Fruit fly (Drosophila melanogaster) whole organism, embryonic: ENCODE results near the gene CAH9.

Experiments
- CG1233 ChIP-seq: fragments of 200-800 bp; sonication (Bioruptor generic); optimal IDR thresholded peaks from 4 replicates; lab custom pipeline; 2018; ENCODE audit warnings: missing biosample characterization, mild to moderate bottlenecking, missing genetic modification characterization
- CG17568 ChIP-seq: fragments of 200-800 bp; sonication (Bioruptor generic); optimal IDR thresholded peaks from 2 replicates; lab custom pipeline; 2018; ENCODE audit warnings: missing biosample characterization, mild to moderate bottlenecking, missing genetic modification characterization, moderate library complexity
- CG17612 ChIP-seq: fragments of 200-800 bp; sonication (Bioruptor generic); IDR thresholded peaks from 2 replicates; pipeline ENCODE4 v1.3.6; 2022; ENCODE audit warnings: missing biosample characterization, missing genetic modification characterization
- CG30020 ChIP-seq: fragments of 200-800 bp; optimal IDR thresholded peaks from 2 replicates; lab custom pipeline; 2019; ENCODE audit warnings: missing biosample characterization, mild to moderate bottlenecking, missing genetic modification characterization, moderate library complexity
- CG32772 ChIP-seq: fragments of 200-800 bp; sonication (Bioruptor generic); IDR thresholded peaks from 2 replicates; pipeline ENCODE4 v1.3.6; 2022; ENCODE audit warnings: missing biosample characterization, missing genetic modification characterization
- CG3281 ChIP-seq: fragments of 200-800 bp; sonication (Bioruptor generic); optimal IDR thresholded peaks from 3 replicates; lab custom pipeline; 2017; ENCODE audit warnings: missing biosample characterization, mild to moderate bottlenecking, missing genetic modification characterization
- CG4424 ChIP-seq: fragments of 200-800 bp; sonication (Bioruptor generic); optimal IDR thresholded peaks from 3 replicates; lab custom pipeline; 2016; ENCODE audit warnings: missing biosample characterization, missing genetic modification characterization
- CG5953 ChIP-seq: fragments of 200-800 bp; sonication (Bioruptor generic); IDR thresholded peaks from 2 replicates; pipeline ENCODE4 v1.3.6; 2022; ENCODE audit warnings: missing biosample characterization, missing genetic modification characterization
- CG6813 ChIP-seq: fragments of 200-800 bp; sonication (Bioruptor generic); optimal IDR thresholded peaks from 2 replicates; lab custom pipeline; 2017; ENCODE audit warnings: missing biosample characterization, missing genetic modification characterization, mild to moderate bottlenecking, moderate library complexity, missing genetic modification reagents
- CG7839 ChIP-seq: fragments of 200-800 bp; sonication (Bioruptor generic); optimal IDR thresholded peaks from 3 replicates; lab custom pipeline; 2018; ENCODE audit warnings: missing biosample characterization, mild to moderate bottlenecking, missing genetic modification characterization, moderate library complexity
- CG8388 ChIP-seq: fragments of 200-800 bp; sonication (Bioruptor generic); optimal IDR thresholded peaks from 2 replicates; lab custom pipeline; 2019; ENCODE audit warnings: missing biosample characterization, mild to moderate bottlenecking, missing genetic modification characterization, moderate library complexity
- CG9727 ChIP-seq: fragments of 200-800 bp; sonication (Bioruptor generic); optimal IDR thresholded peaks from 3 replicates; lab custom pipeline; 2017; ENCODE audit warnings: missing biosample characterization, mild to moderate bottlenecking, missing genetic modification characterization
- CrebB ChIP-seq: fragments of 200-800 bp; sonication (Bioruptor generic); optimal IDR thresholded peaks from 3 replicates; lab custom pipeline; 2018; ENCODE audit warnings: missing biosample characterization, mild to moderate bottlenecking, missing genetic modification characterization
- Dfd ChIP-seq, 2 experiments: fragments of >200 bp; optimal IDR thresholded peaks; 2 replicates each; lab custom pipeline; 2017; ENCODE audit warnings: missing biosample characterization in 2 of 2, missing genetic modification characterization in 2 of 2
- E2f1 ChIP-seq: fragments of 200-800 bp; sonication (Bioruptor generic); IDR thresholded peaks from 2 replicates; pipeline ENCODE4 v1.3.6; 2022; ENCODE audit warnings: missing biosample characterization, missing genetic modification characterization
- Ets97D ChIP-seq: fragments of 200-800 bp; sonication (Bioruptor generic); optimal IDR thresholded peaks from 3 replicates; lab custom pipeline; 2016; ENCODE audit warnings: missing biosample characterization, missing genetic modification characterization
- GATAe ChIP-seq: fragments of 200-800 bp; sonication (Bioruptor generic); conservative IDR thresholded peaks from 2 replicates; pipeline ENCODE4 v1.3.6; 2022; ENCODE audit warnings: missing biosample characterization, missing genetic modification characterization
- H2.0 ChIP-seq: fragments of 200-800 bp; sonication (Bioruptor generic); IDR thresholded peaks from 2 replicates; pipeline ENCODE4 v1.3.6; 2022; ENCODE audit warnings: missing biosample characterization, missing genetic modification characterization
- NC2β ChIP-seq: fragments of 200-800 bp; sonication (Bioruptor generic); optimal IDR thresholded peaks from 2 replicates; lab custom pipeline; 2016; ENCODE audit warnings: missing biosample characterization, missing genetic modification characterization
- Sry-β ChIP-seq: fragments of 200-800 bp; sonication (Bioruptor generic); optimal IDR thresholded peaks from 2 replicates; lab custom pipeline; 2018; ENCODE audit warnings: missing biosample characterization, mild to moderate bottlenecking, missing genetic modification characterization, moderate library complexity
- amos ChIP-seq: fragments of 200-800 bp; sonication (Bioruptor generic); IDR thresholded peaks from 2 replicates; pipeline ENCODE4 v1.3.6; 2022; ENCODE audit warnings: missing biosample characterization, missing genetic modification characterization; ENCODE audit not compliant: partially characterized antibody
- ara ChIP-seq: fragments of 200-800 bp; sonication (Bioruptor generic); IDR thresholded peaks from 2 replicates; pipeline ENCODE4 v1.3.6; 2022; ENCODE audit warnings: missing biosample characterization, missing genetic modification characterization
- ato ChIP-seq: fragments of 200-800 bp; sonication (Bioruptor generic); IDR thresholded peaks from 2 replicates; pipeline ENCODE4 v1.3.6; 2022; ENCODE audit warnings: missing biosample characterization, missing genetic modification characterization; ENCODE audit not compliant: partially characterized antibody
- btn ChIP-seq: fragments of 200-800 bp; sonication (Bioruptor generic); optimal IDR thresholded peaks from 2 replicates; lab custom pipeline; 2016; ENCODE audit warnings: missing biosample characterization, missing genetic modification characterization
- cas ChIP-seq: fragments of 200-800 bp; sonication (Bioruptor generic); IDR thresholded peaks from 2 replicates; pipeline ENCODE4 v1.3.6; 2022; ENCODE audit warnings: missing biosample characterization, missing genetic modification characterization
- chinmo ChIP-seq: fragments of 200-800 bp; sonication (Bioruptor generic); IDR thresholded peaks from 4 replicates; pipeline ENCODE4 v1.3.6; 2022; ENCODE audit warnings: missing biosample characterization, missing genetic modification characterization; ENCODE audit not compliant: partially characterized antibody
- dimm ChIP-seq: fragments of 200-800 bp; sonication (Bioruptor generic); IDR thresholded peaks from 2 replicates; pipeline ENCODE4 v1.3.6; 2022; ENCODE audit warnings: missing biosample characterization, missing genetic modification characterization
- disco-r ChIP-seq: fragments of 200-800 bp; sonication (Bioruptor generic); optimal IDR thresholded peaks from 2 replicates; lab custom pipeline; 2016; ENCODE audit warnings: missing biosample characterization, missing genetic modification characterization
- esg ChIP-seq: fragments of 200-800 bp; sonication (Bioruptor generic); conservative IDR thresholded peaks from 2 replicates; pipeline ENCODE4 v1.3.6; 2022; ENCODE audit warnings: missing biosample characterization, missing genetic modification characterization
- fd102C ChIP-seq: fragments of 200-800 bp; sonication (Bioruptor generic); optimal IDR thresholded peaks from 2 replicates; lab custom pipeline; 2018; ENCODE audit warnings: missing biosample characterization, mild to moderate bottlenecking, missing genetic modification characterization, moderate library complexity
- fd3F ChIP-seq: fragments of 200-800 bp; sonication (Bioruptor generic); optimal IDR thresholded peaks from 2 replicates; lab custom pipeline; 2018; ENCODE audit warnings: missing biosample characterization, mild to moderate bottlenecking, missing genetic modification characterization, moderate library complexity
- grn ChIP-seq: fragments of 200-800 bp; sonication (Bioruptor generic); optimal IDR thresholded peaks from 3 replicates; lab custom pipeline; 2017; ENCODE audit warnings: missing biosample characterization, missing genetic modification characterization
- ken ChIP-seq: fragments of 200-800 bp; sonication (Bioruptor generic); IDR thresholded peaks from 3 replicates; pipeline ENCODE4 v1.3.6; 2022; ENCODE audit warnings: missing biosample characterization, missing genetic modification characterization
- klu ChIP-seq: fragments of 200-800 bp; sonication (Bioruptor generic); IDR thresholded peaks from 2 replicates; pipeline ENCODE4 v1.3.6; 2022; ENCODE audit warnings: missing biosample characterization, missing genetic modification characterization
- kni ChIP-seq: fragments of 200-800 bp; sonication (Bioruptor generic); optimal IDR thresholded peaks from 3 replicates; lab custom pipeline; 2017; ENCODE audit warnings: mild to moderate bottlenecking, missing biosample characterization, missing genetic modification reagents, missing genetic modification characterization
- lbe ChIP-seq: fragments of 200-800 bp; sonication (Bioruptor generic); optimal IDR thresholded peaks from 2 replicates; lab custom pipeline; 2016; ENCODE audit warnings: missing biosample characterization, mild to moderate bottlenecking, missing genetic modification characterization
- lov ChIP-seq, 2 experiments: fragments of 200-800 bp in 1 of 2; fragments of >200 bp in 1 of 2; sonication (Bioruptor generic) in 1 of 2; IDR thresholded peaks in 1 of 2; optimal IDR thresholded peaks in 1 of 2; 2 replicates in 1 of 2; 3 replicates in 1 of 2; pipeline versions ENCODE4 v1.3.6 to Lab custom; 2017 to 2022; ENCODE audit warnings: missing biosample characterization in 1 of 2, missing genetic modification characterization in 1 of 2
- luna ChIP-seq: fragments of 200-800 bp; sonication (Bioruptor generic); optimal IDR thresholded peaks from 2 replicates; lab custom pipeline; 2016; ENCODE audit warnings: missing biosample characterization, missing genetic modification characterization
- pita ChIP-seq: fragments of 200-800 bp; sonication (Bioruptor generic); optimal IDR thresholded peaks from 2 replicates; lab custom pipeline; 2017; ENCODE audit warnings: missing biosample characterization, mild to moderate bottlenecking, missing genetic modification characterization
- seq ChIP-seq: fragments of 200-800 bp; sonication (Bioruptor generic); IDR thresholded peaks from 2 replicates; pipeline ENCODE4 v1.3.6; 2022; ENCODE audit warnings: missing biosample characterization, missing genetic modification characterization
- so ChIP-seq: fragments of 200-800 bp; sonication (Bioruptor generic); IDR thresholded peaks from 3 replicates; pipeline ENCODE4 v1.3.6; 2022; ENCODE audit warnings: missing biosample characterization, missing genetic modification characterization
- sug ChIP-seq: fragments of 200-800 bp; optimal IDR thresholded peaks from 2 replicates; lab custom pipeline; 2019; ENCODE audit warnings: missing biosample characterization, mild to moderate bottlenecking, missing genetic modification characterization, moderate library complexity
- tap ChIP-seq: fragments of 200-800 bp; optimal IDR thresholded peaks from 3 replicates; lab custom pipeline; 2019; ENCODE audit warnings: missing biosample characterization, mild to moderate bottlenecking, missing genetic modification characterization, moderate library complexity
- tin ChIP-seq: fragments of 200-800 bp; sonication (Bioruptor generic); optimal IDR thresholded peaks from 3 replicates; lab custom pipeline; 2016; ENCODE audit warnings: missing biosample characterization, missing genetic modification characterization
- ttk ChIP-seq: fragments of 200-800 bp; sonication (Bioruptor generic); IDR thresholded peaks from 2 replicates; pipeline ENCODE4 v2.1.2; 2022; ENCODE audit warnings: missing biosample characterization, missing genetic modification characterization
- tup ChIP-seq: fragments of 200-800 bp; sonication (Bioruptor generic); optimal IDR thresholded peaks from 2 replicates; lab custom pipeline; 2016; ENCODE audit warnings: missing biosample characterization, mild to moderate bottlenecking, missing genetic modification characterization, moderate library complexity
- z ChIP-seq: fragments of 200-800 bp; sonication (Bioruptor generic); IDR thresholded peaks from 3 replicates; pipeline ENCODE4 v1.3.6; 2022; ENCODE audit warnings: missing biosample characterization, missing genetic modification characterization
- zfh1 ChIP-seq: fragments of 200-800 bp; sonication (Bioruptor generic); IDR thresholded peaks from 3 replicates; pipeline ENCODE4 v1.3.6; 2022; ENCODE audit warnings: missing biosample characterization, missing genetic modification characterization

CAH9 gene

DNA sequence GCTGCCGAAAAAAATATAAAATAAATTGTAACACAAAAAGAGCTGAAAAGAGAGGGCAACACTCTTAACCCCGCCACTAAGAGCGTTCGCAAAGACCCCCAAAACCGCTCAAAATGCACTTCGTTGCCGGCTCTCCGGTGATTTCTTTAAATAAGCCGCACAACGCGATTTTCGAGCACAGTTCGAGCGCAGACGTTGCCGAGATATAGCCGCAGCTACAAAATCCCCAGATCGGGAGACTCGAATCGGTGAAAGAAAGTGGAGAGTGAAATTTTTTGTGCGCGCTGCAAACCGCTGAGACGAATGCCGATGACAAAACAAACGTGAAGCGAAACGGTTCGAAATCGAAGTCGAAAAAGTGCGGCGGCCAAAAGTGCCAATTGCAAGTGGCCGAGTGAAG is 30.3 kb downstream of the CAH9 start, which contains the start of gene CG14257 (continued):
- no peak for TF ChIP-seq CG32772 (GFP tag; lab: Robert Waterston, UW)
- TF ChIP-seq tup (GFP tag; lab: Kevin White, UChicago) = no peak
- TF ChIP-seq, all 482 proteins: peak for 5

dm6 chr3R:27070906-27071498 is 35.0 kb downstream of the CAH9 start:
- no peak for TF ChIP-seq dimm (GFP tag; lab: Robert Waterston, UW)
- TF ChIP-seq Dfd (GFP tag; optimal IDR thresholded peaks at IDR 0.05; lab: Kevin White, UChicago) = no peak
- 0 out of 2 replicates have a peak, but pooled peaks have one; percentile 20 for TF ChIP-seq ttk (GFP tag; lab: Robert Waterston, UW)
- no peak for TF ChIP-seq Ets97D (GFP tag; lab: Kevin White, UChicago)
- no peak for TF ChIP-seq NC2β (GFP tag; lab: Kevin White, UChicago)
- TF ChIP-seq CG8388 (GFP tag; lab: Kevin White, UChicago) = no peak
- no peak for TF ChIP-seq lbe
- no peak for TF ChIP-seq lov (optimal IDR thresholded peaks at IDR 0.05; lab: Kevin White, UChicago)
- TF ChIP-seq lov (GFP tag; IDR thresholded peaks at IDR 0.05; lab: Robert Waterston, UW) = no peak
- no peak for TF ChIP-seq zfh1 (GFP tag; lab: Robert Waterston, UW)
- TF ChIP-seq CrebB = no peak
- peak; percentile 12; the same call in 1 of the 2 replicates for TF ChIP-seq H2.0 (GFP tag; lab: Robert Waterston, UW)
- TF ChIP-seq CG32772 (GFP tag; lab: Robert Waterston, UW) = no peak
- no peak for TF ChIP-seq kni (GFP tag; lab: Kevin White, UChicago)
- 0 out of 3 replicates have a peak, but pooled peaks have one; percentile 8 for TF ChIP-seq z (GFP tag; lab: Robert Waterston, UW)
- no peak for TF ChIP-seq ato (GFP tag; lab: Robert Waterston, UW)
- no peak for TF ChIP-seq CG30020 (tag; lab: Kevin White, UChicago)
- no peak for TF ChIP-seq CG3281 (GFP tag; lab: Kevin White, UChicago)
- no peak for TF ChIP-seq CG17568
- TF ChIP-seq amos = no peak
- TF ChIP-seq CG4424 (GFP tag; lab: Kevin White, UChicago) = no peak
- TF ChIP-seq CG5953 = no peak
- no peak for TF ChIP-seq CG7839
- TF ChIP-seq chinmo (GFP tag; lab: Robert Waterston, UW) = 0 out of 4 replicates have a peak, but pooled peaks have one; percentile 71
- TF ChIP-seq disco-r = no peak
- no peak for TF ChIP-seq E2f1 (GFP tag; lab: Robert Waterston, UW)
- TF ChIP-seq Sry-β = no peak
- no peak for TF ChIP-seq ken
- no peak for TF ChIP-seq tap (tag; lab: Kevin White, UChicago)
- TF ChIP-seq GATAe (GFP tag; lab: Robert Waterston, UW) = no peak
- TF ChIP-seq fd3F (GFP tag; lab: Kevin White, UChicago) = no peak
- no peak for TF ChIP-seq so (GFP tag; lab: Robert Waterston, UW)
- no peak for TF ChIP-seq luna (GFP tag; lab: Kevin White, UChicago)
- TF ChIP-seq CG6813 = no peak
- TF ChIP-seq klu (GFP tag; lab: Robert Waterston, UW) = no peak
- TF ChIP-seq seq (GFP tag; lab: Robert Waterston, UW) = no peak
- TF ChIP-seq fd102C = no peak
- no peak for TF ChIP-seq pita (GFP tag; lab: Kevin White, UChicago)
- TF ChIP-seq esg (GFP tag; lab: Robert Waterston, UW) = no peak
- no peak for TF ChIP-seq CG17612 (GFP tag; lab: Robert Waterston, UW)
- no peak for TF ChIP-seq CG1233 (GFP tag; lab: Kevin White, UChicago)
- TF ChIP-seq ara (GFP tag; lab: Robert Waterston, UW) = no peak
- no peak for TF ChIP-seq btn (GFP tag; lab: Kevin White, UChicago)
- no peak for TF ChIP-seq sug
- no peak for TF ChIP-seq CG9727 (GFP tag; lab: Kevin White, UChicago)
- no peak for TF ChIP-seq tin (GFP tag; lab: Kevin White, UChicago)
- peak; percentile 14 for TF ChIP-seq grn (GFP tag; lab: Kevin White, UChicago)
- no peak for TF ChIP-seq cas (GFP tag; lab: Robert Waterston, UW)
